Worm (Caenorhabditis elegans) whole organism, young adult: ENCODE results near the gene lec-1.

Source experiments
- Y79H2A.3 ChIP-seq: fragments of 200-800 bp; sonication (Bioruptor generic); conservative IDR thresholded peaks from 2 replicates; pipeline ENCODE4 v1.3.6; 2022; ENCODE audit warnings: missing genetic modification reagents, missing genetic modification characterization, missing compliant biosample characterization
- madf-8 ChIP-seq: fragments of 200-800 bp; sonication (Bioruptor generic); conservative IDR thresholded peaks from 2 replicates; pipeline ENCODE4 v1.3.6; 2022; ENCODE audit warnings: missing genetic modification reagents, missing genetic modification characterization, missing compliant biosample characterization
- snpc-4 ChIP-seq, 5 experiments: fragments of 150-350 bp in 1 of 5; sonication (generic microtip) in 4 of 5; optimal IDR thresholded peaks; 2 replicates each; lab custom pipeline; 2014 to 2018; ENCODE audit warnings: missing genetic modification characterization in 5 of 5, missing biosample characterization in 3 of 5, antibody characterized with exemption in 2 of 5, mild to moderate bottlenecking in 2 of 5, missing compliant biosample characterization in 2 of 5, missing genotype in 2 of 5, moderate library complexity in 2 of 5, missing genetic modification reagents in 1 of 5

ce11 chrII:13148247-13148646 is 47.1 kb upstream of the lec-1 start:
- TF ChIP-seq madf-8 (GFP tag; lab: Robert Waterston, UW) (no peak), Y79H2A.3 (GFP tag; lab: Robert Waterston, UW) (no peak), snpc-4 (GFP tag; optimal IDR thresholded peaks at IDR 0.05; lab: Kevin White, UChicago) (no peak), snpc-4 (tag; optimal IDR thresholded peaks at IDR 0.05; lab: Kevin White, UChicago) (no peak)
